Worm (Caenorhabditis elegans): ENCODE results near the gene ceh-13.

ceh-13 gene

ce11 chrIII:7531385-7531784 is 24.1 kb upstream of the ceh-13 start:
- TF ChIP-seq ztf-23 (GFP tag; IDR thresholded peaks at IDR 0.05) (no peak), klf-2 (GFP tag; conservative IDR thresholded peaks at IDR 0.05) (no peak), cog-1 (tag; optimal IDR thresholded peaks at IDR 0.05) (no peak), ztf-29 (GFP tag; IDR thresholded peaks at IDR 0.05) (no peak), ref-1 (GFP tag; conservative IDR thresholded peaks at IDR 0.05) (no peak), med-1 (GFP tag; optimal IDR thresholded peaks at IDR 0.05; ENCODE audit: insufficient read depth) (no peak), flt-1 (GFP tag; IDR thresholded peaks at IDR 0.05) (no peak), T22C8.4 (GFP tag; IDR thresholded peaks at IDR 0.05) (no peak), tab-1 (GFP tag; IDR thresholded peaks at IDR 0.05) (no peak)

DNA sequence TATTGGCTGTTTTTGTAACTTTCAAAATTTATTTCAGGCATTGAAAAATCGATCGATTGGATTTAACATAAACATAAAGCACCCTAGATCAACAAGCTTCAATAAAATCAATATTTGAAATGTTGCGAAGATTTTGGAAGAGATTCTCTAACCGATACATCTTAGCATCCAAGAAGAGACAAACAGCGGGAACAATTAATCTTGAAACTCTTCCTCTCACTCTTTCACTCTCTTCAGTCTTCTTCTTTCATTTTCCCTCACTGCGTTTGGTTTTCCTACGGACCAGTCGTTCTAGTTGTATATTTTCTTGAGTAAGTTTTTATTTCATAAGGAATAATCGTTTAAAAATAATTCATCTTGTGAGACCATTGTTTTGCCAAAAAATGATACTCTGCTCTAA is 22.4 kb upstream of the ceh-13 start:
- no peak for TF ChIP-seq ref-1 (GFP tag; conservative IDR thresholded peaks at IDR 0.05)
- TF ChIP-seq ztf-23 (GFP tag; IDR thresholded peaks at IDR 0.05): no peak
- TF ChIP-seq cog-1 (tag; optimal IDR thresholded peaks at IDR 0.05): no peak
- no peak for TF ChIP-seq ztf-29 (GFP tag; IDR thresholded peaks at IDR 0.05)
- TF ChIP-seq flt-1 (GFP tag; IDR thresholded peaks at IDR 0.05): no peak
- TF ChIP-seq T22C8.4 (GFP tag; IDR thresholded peaks at IDR 0.05): no peak
- TF ChIP-seq med-1 (GFP tag; optimal IDR thresholded peaks at IDR 0.05; ENCODE audit: insufficient read depth): no peak
- no peak for TF ChIP-seq tab-1 (GFP tag; IDR thresholded peaks at IDR 0.05)
- TF ChIP-seq klf-2 (GFP tag; conservative IDR thresholded peaks at IDR 0.05): no peak

DNA sequence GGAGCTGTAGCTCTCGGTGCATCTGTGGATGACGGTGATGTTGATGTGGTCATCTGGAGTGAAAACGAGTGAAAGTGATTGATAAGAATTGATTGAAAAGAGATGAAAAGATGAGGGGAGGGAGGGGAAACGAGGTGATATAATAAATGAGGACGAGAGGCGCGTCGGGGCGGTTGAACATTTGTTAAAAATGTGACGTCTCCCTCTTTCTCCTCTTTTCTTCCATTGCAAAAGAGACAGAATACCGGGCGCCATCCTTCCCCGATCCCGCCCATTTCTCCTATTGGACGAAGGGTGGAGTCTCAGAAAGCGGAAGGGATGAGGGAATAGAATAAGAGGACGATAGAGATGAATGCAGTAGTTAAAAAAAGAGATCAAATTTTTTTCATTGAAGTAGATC is 20.8 kb upstream of the ceh-13 start:
- TF ChIP-seq ztf-23 (GFP tag; IDR thresholded peaks at IDR 0.05) (no peak), med-1 (GFP tag; optimal IDR thresholded peaks at IDR 0.05; ENCODE audit: insufficient read depth) (no peak), tab-1 (GFP tag; IDR thresholded peaks at IDR 0.05) (no peak), cog-1 (tag; optimal IDR thresholded peaks at IDR 0.05) (no peak), flt-1 (GFP tag; IDR thresholded peaks at IDR 0.05) (no peak), ref-1 (GFP tag; conservative IDR thresholded peaks at IDR 0.05) (no peak), T22C8.4 (GFP tag; IDR thresholded peaks at IDR 0.05) (no peak), ztf-29 (GFP tag; IDR thresholded peaks at IDR 0.05) (no peak), klf-2 (GFP tag; conservative IDR thresholded peaks at IDR 0.05) (no peak)

DNA sequence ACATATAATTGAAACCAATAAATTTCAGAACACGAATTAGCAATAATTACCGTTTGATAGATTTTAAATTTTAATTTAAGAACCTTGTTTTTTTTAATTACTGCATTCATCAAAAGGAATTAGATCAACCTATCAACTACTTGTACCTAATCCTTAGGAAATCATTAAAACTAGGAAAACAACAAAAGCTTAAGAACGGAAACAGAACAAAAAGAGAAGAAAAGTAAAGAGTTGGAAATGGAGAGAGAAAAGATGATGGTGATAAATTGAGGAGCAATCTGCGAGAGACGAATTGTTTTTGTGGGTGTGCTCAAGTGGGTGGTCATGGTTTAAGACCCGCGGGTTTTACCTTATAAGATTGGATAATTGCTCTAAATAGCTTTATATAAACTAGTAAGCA is 20.1 kb upstream of the ceh-13 start:
- no peak for TF ChIP-seq tab-1 (GFP tag; IDR thresholded peaks at IDR 0.05)
- TF ChIP-seq ztf-23 (GFP tag; IDR thresholded peaks at IDR 0.05): no peak
- no peak for TF ChIP-seq med-1 (GFP tag; optimal IDR thresholded peaks at IDR 0.05; ENCODE audit: insufficient read depth)
- no peak for TF ChIP-seq cog-1 (tag; optimal IDR thresholded peaks at IDR 0.05)
- no peak for TF ChIP-seq T22C8.4 (GFP tag; IDR thresholded peaks at IDR 0.05)
- TF ChIP-seq klf-2 (GFP tag; conservative IDR thresholded peaks at IDR 0.05): no peak
- no peak for TF ChIP-seq ref-1 (GFP tag; conservative IDR thresholded peaks at IDR 0.05)

DNA sequence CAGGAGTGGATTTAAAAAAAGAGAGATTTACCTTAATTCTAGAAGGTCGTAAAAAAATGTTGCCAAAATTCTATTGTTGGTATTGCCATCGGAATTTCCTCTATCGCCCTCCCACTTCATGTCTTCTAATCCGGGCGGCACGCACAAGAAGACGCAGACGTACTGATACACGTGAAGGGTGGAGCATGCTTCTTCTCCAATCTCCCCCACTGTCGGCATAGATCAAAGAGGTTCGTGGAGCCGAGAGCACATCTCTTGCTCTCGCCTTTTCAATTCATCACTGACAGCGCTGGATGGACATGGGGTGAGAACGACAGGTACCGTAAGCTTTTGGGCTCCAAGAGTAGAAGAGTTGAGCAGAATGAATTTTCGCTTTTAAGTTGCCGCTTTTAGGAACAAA is 18.9 kb upstream of the ceh-13 start, which contains the start of gene lin-39:
Gene lin-39 (minus strand): TSS at position 74 of the 400 bp plus-strand sequence.
- TF ChIP-seq flt-1 (GFP tag; IDR thresholded peaks at IDR 0.05): no peak
- TF ChIP-seq T22C8.4 (GFP tag; IDR thresholded peaks at IDR 0.05): no peak
- no peak for TF ChIP-seq klf-2 (GFP tag; conservative IDR thresholded peaks at IDR 0.05)
- no peak for TF ChIP-seq tab-1 (GFP tag; IDR thresholded peaks at IDR 0.05)
- no peak for TF ChIP-seq ref-1 (GFP tag; conservative IDR thresholded peaks at IDR 0.05)
- TF ChIP-seq ztf-29 (GFP tag; IDR thresholded peaks at IDR 0.05): no peak
- no peak for TF ChIP-seq med-1 (GFP tag; optimal IDR thresholded peaks at IDR 0.05; ENCODE audit: insufficient read depth)
- no peak for TF ChIP-seq ztf-23 (GFP tag; IDR thresholded peaks at IDR 0.05)
- no peak for TF ChIP-seq cog-1 (tag; optimal IDR thresholded peaks at IDR 0.05)

DNA sequence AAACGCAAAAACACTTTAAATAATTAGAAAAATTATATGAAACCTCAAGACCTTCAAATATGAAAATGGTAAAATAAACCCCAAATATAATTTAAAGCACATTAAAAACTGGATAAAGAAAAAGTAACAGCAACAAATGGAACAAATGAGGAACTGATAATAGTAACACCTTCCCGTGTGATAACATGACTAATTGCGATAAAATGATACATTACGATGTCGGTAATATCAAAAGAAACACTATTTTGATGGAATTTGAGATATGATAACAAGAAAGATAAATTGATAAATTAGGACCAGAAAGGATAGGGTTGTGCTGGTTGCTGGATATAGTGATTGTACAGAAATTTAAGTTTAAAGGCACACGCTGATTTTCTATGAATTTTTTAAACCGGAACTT is 13.4 kb upstream of the ceh-13 start:
- TF ChIP-seq flt-1 (GFP tag; IDR thresholded peaks at IDR 0.05): no peak
- TF ChIP-seq T22C8.4 (GFP tag; IDR thresholded peaks at IDR 0.05): no peak
- no peak for TF ChIP-seq ztf-23 (GFP tag; IDR thresholded peaks at IDR 0.05)
- no peak for TF ChIP-seq ref-1 (GFP tag; conservative IDR thresholded peaks at IDR 0.05)
- TF ChIP-seq klf-2 (GFP tag; conservative IDR thresholded peaks at IDR 0.05): no peak
- no peak for TF ChIP-seq cog-1 (tag; optimal IDR thresholded peaks at IDR 0.05)

DNA sequence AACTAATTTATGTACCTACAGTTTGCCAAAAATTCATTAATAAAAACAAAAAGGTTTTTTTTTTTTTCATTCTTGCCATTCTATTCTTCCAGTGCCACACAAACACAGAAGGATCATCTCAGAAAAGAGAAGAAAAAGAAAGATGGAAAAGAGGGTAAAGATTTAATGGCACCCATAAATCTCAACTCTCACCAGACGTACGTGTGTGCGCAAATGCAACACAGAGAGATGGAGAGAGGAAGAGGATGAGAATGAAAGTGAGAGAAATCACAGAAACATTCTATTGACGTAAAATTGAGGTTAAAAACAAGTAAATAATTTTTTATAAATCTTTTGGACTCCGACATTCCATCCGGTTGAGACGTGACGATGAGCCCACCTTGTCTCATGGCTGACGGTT is 11.2 kb upstream of the ceh-13 start:
- no peak for TF ChIP-seq flt-1 (GFP tag; IDR thresholded peaks at IDR 0.05)
- TF ChIP-seq ztf-23 (GFP tag; IDR thresholded peaks at IDR 0.05): no peak
- TF ChIP-seq med-1 (GFP tag; optimal IDR thresholded peaks at IDR 0.05; ENCODE audit: insufficient read depth): no peak
- TF ChIP-seq tab-1 (GFP tag; IDR thresholded peaks at IDR 0.05): no peak
- no peak for TF ChIP-seq T22C8.4 (GFP tag; IDR thresholded peaks at IDR 0.05)
- TF ChIP-seq klf-2 (GFP tag; conservative IDR thresholded peaks at IDR 0.05): no peak
- no peak for TF ChIP-seq cog-1 (tag; optimal IDR thresholded peaks at IDR 0.05)
- TF ChIP-seq ref-1 (GFP tag; conservative IDR thresholded peaks at IDR 0.05): no peak
- no peak for TF ChIP-seq ztf-29 (GFP tag; IDR thresholded peaks at IDR 0.05)

ce11 chrIII:7545189-7545588 is 10.3 kb upstream of the ceh-13 start:
- TF ChIP-seq ref-1 (GFP tag; conservative IDR thresholded peaks at IDR 0.05) (no peak), flt-1 (GFP tag; IDR thresholded peaks at IDR 0.05) (no peak), ztf-23 (GFP tag; IDR thresholded peaks at IDR 0.05) (no peak)

DNA sequence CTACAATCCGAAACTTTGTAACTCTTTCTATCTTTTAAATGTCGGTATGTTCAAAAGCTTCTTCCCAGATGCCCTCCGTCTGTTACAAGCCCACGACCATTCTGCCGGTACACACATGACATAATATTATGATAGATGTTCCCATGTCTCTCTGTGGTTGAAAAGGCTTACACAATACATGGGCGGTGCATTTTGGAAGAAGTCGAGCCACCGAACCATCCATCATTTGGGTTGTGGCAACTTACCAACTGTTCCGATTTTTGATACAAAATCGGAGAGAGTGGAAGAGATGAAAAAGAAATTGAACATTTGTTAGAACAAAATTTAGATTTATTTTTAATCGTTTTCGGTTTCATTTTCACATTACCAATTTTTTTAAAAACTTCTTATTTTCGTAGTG is 6.5 kb upstream of the ceh-13 start:
- TF ChIP-seq T22C8.4 (GFP tag; IDR thresholded peaks at IDR 0.05) (no peak), tab-1 (GFP tag; IDR thresholded peaks at IDR 0.05) (no peak), ztf-29 (GFP tag; IDR thresholded peaks at IDR 0.05) (no peak), ztf-23 (GFP tag; IDR thresholded peaks at IDR 0.05) (no peak), cog-1 (tag; optimal IDR thresholded peaks at IDR 0.05) (no peak), flt-1 (GFP tag; IDR thresholded peaks at IDR 0.05) (no peak), klf-2 (GFP tag; conservative IDR thresholded peaks at IDR 0.05) (no peak), ref-1 (GFP tag; conservative IDR thresholded peaks at IDR 0.05) (no peak), med-1 (GFP tag; optimal IDR thresholded peaks at IDR 0.05; ENCODE audit: insufficient read depth) (no peak)

DNA sequence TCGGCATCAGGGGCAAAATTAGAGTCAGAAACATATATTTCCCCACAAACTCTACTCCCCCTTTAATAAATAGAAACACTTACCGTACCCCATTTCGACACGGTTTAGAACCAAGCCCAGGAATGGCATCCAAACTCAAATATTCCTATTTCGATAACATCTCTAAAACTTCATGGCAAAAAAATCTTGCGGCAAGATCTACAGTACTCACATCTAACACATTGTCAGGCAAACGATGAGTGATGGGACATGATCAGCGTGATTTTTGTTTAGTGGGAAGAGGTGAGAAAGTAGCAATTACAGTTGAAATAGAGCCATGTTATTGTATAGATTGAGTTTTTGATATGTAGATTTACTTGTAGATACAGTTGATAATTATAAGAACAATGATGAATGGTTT is 4.5 kb upstream of the ceh-13 start:
- no peak for TF ChIP-seq T22C8.4 (GFP tag; IDR thresholded peaks at IDR 0.05)
- TF ChIP-seq cog-1 (tag; optimal IDR thresholded peaks at IDR 0.05): no peak
- TF ChIP-seq ztf-29 (GFP tag; IDR thresholded peaks at IDR 0.05): no peak
- no peak for TF ChIP-seq ref-1 (GFP tag; conservative IDR thresholded peaks at IDR 0.05)
- TF ChIP-seq flt-1 (GFP tag; IDR thresholded peaks at IDR 0.05): no peak
- no peak for TF ChIP-seq ztf-23 (GFP tag; IDR thresholded peaks at IDR 0.05)
- TF ChIP-seq med-1 (GFP tag; optimal IDR thresholded peaks at IDR 0.05; ENCODE audit: insufficient read depth): no peak
- TF ChIP-seq klf-2 (GFP tag; conservative IDR thresholded peaks at IDR 0.05): no peak
- no peak for TF ChIP-seq tab-1 (GFP tag; IDR thresholded peaks at IDR 0.05)
